Fruit fly (Drosophila melanogaster): ENCODE results near the gene sni.

sni gene

DNA sequence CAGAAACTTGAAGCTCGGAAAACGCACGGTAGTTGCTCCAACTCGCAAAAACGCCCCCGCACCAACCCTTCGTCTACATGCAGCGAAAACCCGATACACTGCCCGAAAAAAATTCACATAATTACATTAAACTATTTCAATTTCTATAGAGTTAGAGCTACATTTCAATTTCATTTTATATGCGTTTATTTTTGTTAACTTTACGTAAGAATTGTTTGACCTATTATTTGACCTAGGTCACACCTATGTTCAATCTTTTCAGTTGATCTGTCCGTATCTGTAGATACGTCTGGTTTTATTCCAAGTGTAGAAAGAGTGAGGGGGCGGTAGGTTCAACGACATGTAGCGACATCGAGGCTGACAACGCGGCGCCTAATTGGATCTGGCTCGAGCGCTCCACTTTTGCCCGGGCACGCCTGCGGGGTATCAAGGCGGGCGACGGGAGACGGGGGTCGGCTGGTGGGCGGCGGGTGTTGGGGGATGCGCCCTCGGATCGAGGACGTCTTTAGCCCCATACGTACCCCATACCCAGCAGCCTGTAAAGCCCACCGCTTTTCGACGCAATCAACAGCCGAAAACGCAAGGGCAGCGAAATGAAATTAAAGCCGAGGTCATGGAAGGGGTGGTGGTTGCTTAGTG is 41.0 kb downstream of the sni start:
- TF ChIP-seq br (GFP tag; optimal IDR thresholded peaks at IDR 0.05), result no peak
- TF ChIP-seq fru (GFP tag; optimal IDR thresholded peaks at IDR 0.05), result peak; percentile 8
- TF ChIP-seq Dfd (GFP tag; optimal IDR thresholded peaks at IDR 0.05), result peak; percentile 93

DNA sequence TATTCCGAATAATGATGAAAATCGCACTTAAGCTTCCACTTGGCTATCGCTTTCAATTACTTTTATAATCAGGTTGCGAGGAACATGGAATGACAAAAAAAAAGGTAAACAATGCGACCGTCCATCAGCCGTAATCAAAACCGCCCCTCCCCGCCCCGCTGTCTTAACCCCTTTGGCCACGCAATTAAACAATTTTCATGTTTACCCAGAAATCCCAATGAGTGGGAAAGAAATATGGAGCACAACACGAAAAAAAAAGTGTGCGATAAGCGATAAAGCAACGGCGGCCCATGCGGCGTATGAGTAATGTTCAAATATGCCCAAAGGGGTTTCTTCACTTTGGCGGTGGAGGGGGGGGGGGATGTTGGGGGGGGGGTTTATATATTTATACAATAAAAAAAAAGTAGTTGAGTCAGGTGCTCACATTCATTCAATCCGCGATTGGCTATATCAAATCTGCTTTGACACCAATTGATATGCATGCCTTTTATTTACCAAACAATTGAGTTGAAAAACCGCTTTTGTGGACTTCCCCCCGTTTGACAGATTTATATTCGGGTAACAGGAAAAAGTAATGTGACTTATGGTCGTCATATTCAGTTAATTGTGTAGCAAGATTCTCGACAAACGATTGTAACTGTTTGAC is 44.8 kb downstream of the sni start:
- TF ChIP-seq OdsH (GFP tag; optimal IDR thresholded peaks at IDR 0.05) (no peak), sv (GFP tag; optimal IDR thresholded peaks at IDR 0.05) (no peak), dl (GFP tag; optimal IDR thresholded peaks at IDR 0.05; ENCODE audit: insufficient read depth in 1 of 2, partially characterized antibody in 2 of 2) (no peak), jim (GFP tag; optimal IDR thresholded peaks at IDR 0.05) (no peak), Sp1 (GFP tag; optimal IDR thresholded peaks at IDR 0.05) (peak; percentile 26), br (GFP tag; optimal IDR thresholded peaks at IDR 0.05) (no peak), woc (GFP tag; optimal IDR thresholded peaks at IDR 0.05) (no peak), h (GFP tag; optimal IDR thresholded peaks at IDR 0.05) (peak; percentile 19), Jra (GFP tag; optimal IDR thresholded peaks at IDR 0.05) (no peak), psq (GFP tag; optimal IDR thresholded peaks at IDR 0.05) (peak; percentile 3), Rel (GFP tag; optimal IDR thresholded peaks at IDR 0.05) (no peak), Rel (tag; optimal IDR thresholded peaks at IDR 0.05) (peak; percentile 94), Mio (GFP tag; optimal IDR thresholded peaks at IDR 0.05) (no peak)

DNA sequence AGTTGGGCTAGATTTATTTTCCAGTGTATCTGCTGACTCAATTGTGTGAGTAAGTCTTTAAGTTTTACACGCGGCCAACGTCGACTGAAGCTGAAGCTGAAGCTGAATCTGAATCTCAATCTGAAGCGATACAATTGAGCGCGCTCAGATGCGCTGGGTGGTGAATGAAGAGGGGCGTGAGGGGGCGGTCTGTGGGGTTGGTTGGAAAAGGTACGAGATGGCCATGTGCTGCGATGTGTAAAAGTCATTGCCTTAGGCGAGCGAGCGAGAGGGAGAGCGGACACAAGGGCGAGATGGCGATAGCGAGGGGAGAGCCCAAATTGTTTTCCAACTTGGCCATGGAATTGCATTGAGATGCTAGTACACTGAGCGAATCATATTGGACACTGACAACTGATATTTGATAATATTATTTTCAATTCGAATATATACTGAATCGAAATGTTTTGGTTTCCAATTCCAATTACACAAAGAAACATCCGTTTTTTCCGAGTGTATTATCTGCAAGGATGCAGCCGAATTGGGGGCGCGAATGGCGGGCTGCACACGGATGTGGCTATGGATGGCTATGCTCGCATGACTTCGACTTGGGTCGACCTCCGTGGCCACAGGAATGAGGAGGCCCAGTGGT is 47.1 kb downstream of the sni start:
- TF ChIP-seq ey (GFP tag; optimal IDR thresholded peaks at IDR 0.05) (peak; percentile 82), CG32264 (GFP tag; optimal IDR thresholded peaks at IDR 0.05) (peak; percentile 14), h (GFP tag; optimal IDR thresholded peaks at IDR 0.05) (peak; percentile 77), HLH106 (tag; optimal IDR thresholded peaks at IDR 0.05) (peak; percentile 64), fru (GFP tag; optimal IDR thresholded peaks at IDR 0.05) (peak; percentile 85), Hr83 (GFP tag; optimal IDR thresholded peaks at IDR 0.05; ENCODE audit: poor library complexity, severe bottlenecking) (no peak), dmrt93B (GFP tag; optimal IDR thresholded peaks at IDR 0.05) (peak; percentile 27), OdsH (GFP tag; optimal IDR thresholded peaks at IDR 0.05) (peak; percentile 66), br (GFP tag; optimal IDR thresholded peaks at IDR 0.05) (peak; percentile 69), Hnf4 (GFP tag; optimal IDR thresholded peaks at IDR 0.05) (peak; percentile 55), Dfd (GFP tag; optimal IDR thresholded peaks at IDR 0.05) (no peak), GATAd (GFP tag; optimal IDR thresholded peaks at IDR 0.05) (no peak), woc (GFP tag; optimal IDR thresholded peaks at IDR 0.05) (peak; percentile 63), Rel (GFP tag; optimal IDR thresholded peaks at IDR 0.05) (peak; percentile 0), Rel (tag; optimal IDR thresholded peaks at IDR 0.05) (peak; percentile 45), Hr78 (GFP tag; optimal IDR thresholded peaks at IDR 0.05) (no peak), Sp1 (GFP tag; optimal IDR thresholded peaks at IDR 0.05) (peak; percentile 57), tai (GFP tag; optimal IDR thresholded peaks at IDR 0.05) (no peak), rgr (GFP tag; optimal IDR thresholded peaks at IDR 0.05) (peak; percentile 76), N (GFP tag; optimal IDR thresholded peaks at IDR 0.05) (no peak), psq (GFP tag; optimal IDR thresholded peaks at IDR 0.05) (peak; percentile 13), foxo (GFP tag; optimal IDR thresholded peaks at IDR 0.05) (peak in 1 of 2 experiments; percentile 86)

DNA sequence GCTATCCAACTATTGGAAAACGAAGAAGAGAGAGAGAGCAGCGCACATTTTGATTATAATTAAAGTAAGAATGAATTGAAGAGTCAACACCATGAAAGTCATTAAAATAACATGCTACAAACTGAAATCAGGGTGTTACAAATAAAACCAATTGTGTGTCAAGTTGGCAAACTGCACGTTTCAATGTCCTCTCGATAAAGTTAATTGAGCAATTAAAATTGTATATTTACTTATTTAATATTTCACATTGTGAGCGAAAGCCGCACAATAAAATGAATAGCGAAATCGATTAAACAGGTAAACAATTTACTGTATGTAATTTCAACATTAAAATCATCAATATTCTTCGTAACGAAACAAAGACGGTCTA is 47.7 kb downstream of the sni start:
- peak; percentile 31 for TF ChIP-seq HLH106 (tag; optimal IDR thresholded peaks at IDR 0.05)
- TF ChIP-seq GATAd (GFP tag; optimal IDR thresholded peaks at IDR 0.05), result peak; percentile 15
- no peak for TF ChIP-seq Rel (GFP tag; optimal IDR thresholded peaks at IDR 0.05)
- TF ChIP-seq Rel (tag; optimal IDR thresholded peaks at IDR 0.05), result no peak
- TF ChIP-seq Sp1 (GFP tag; optimal IDR thresholded peaks at IDR 0.05), result peak; percentile 37
- peak in 1 of 2 experiments; percentile 19 for TF ChIP-seq foxo (GFP tag; optimal IDR thresholded peaks at IDR 0.05)
- TF ChIP-seq psq (GFP tag; optimal IDR thresholded peaks at IDR 0.05), result peak; percentile 7
- no peak for TF ChIP-seq woc (GFP tag; optimal IDR thresholded peaks at IDR 0.05)
- peak; percentile 10 for TF ChIP-seq dmrt93B (GFP tag; optimal IDR thresholded peaks at IDR 0.05)
- no peak for TF ChIP-seq br (GFP tag; optimal IDR thresholded peaks at IDR 0.05)
- TF ChIP-seq OdsH (GFP tag; optimal IDR thresholded peaks at IDR 0.05), result peak; percentile 9
